Worm (Caenorhabditis elegans): ENCODE measurements around the gene fbxa-99.

DNA sequence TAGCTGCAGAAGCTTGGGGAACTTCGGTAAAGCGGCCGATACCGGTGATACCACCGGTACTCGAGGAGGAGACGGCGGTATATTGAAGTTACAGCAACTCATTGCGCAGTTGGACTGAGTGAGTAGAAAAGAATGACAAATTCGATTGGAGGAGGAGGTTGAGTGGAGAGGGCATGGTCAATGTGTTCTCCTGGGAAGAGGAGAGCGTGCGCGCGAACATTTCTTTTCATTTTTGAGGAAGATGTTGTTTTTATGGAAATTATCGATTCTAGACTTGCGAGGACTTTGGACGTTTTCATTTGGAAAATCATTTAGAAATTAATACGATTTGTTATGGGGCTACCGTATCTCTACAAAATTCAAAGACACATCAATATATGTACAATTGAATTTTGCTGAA is 46.6 kb upstream of the fbxa-99 start:
- no peak for TF ChIP-seq tbx-2 (tag; optimal IDR thresholded peaks at IDR 0.05)
- TF ChIP-seq ama-1 (optimal IDR thresholded peaks at IDR 0.05), result no peak
- no peak for TF ChIP-seq ceh-9 (tag; optimal IDR thresholded peaks at IDR 0.05)
- no peak for TF ChIP-seq jun-1 (tag; optimal IDR thresholded peaks at IDR 0.05)
- no peak for TF ChIP-seq zag-1 (tag; optimal IDR thresholded peaks at IDR 0.05)
- no peak for TF ChIP-seq nhr-43 (tag; optimal IDR thresholded peaks at IDR 0.05; ENCODE audit: poor library complexity, severe bottlenecking)
- TF ChIP-seq fos-1 (tag; optimal IDR thresholded peaks at IDR 0.05), result no peak
- no peak for TF ChIP-seq skn-1 (tag; optimal IDR thresholded peaks at IDR 0.05)
- TF ChIP-seq snpc-4 (tag; optimal IDR thresholded peaks at IDR 0.05), result no peak
- TF ChIP-seq elt-1 (tag; optimal IDR thresholded peaks at IDR 0.05), result no peak
- TF ChIP-seq eor-1 (tag; optimal IDR thresholded peaks at IDR 0.05), result no peak

Data from whole organism, L3 larva.